Worm (Caenorhabditis elegans) whole organism, L1 larva: Measurements from ENCODE around the gene F26A1.19.

Source experiments
- ama-1 ChIP-seq: fragments of 150-350 bp; optimal IDR thresholded peaks from 2 replicates; lab custom pipeline; 2014
- elt-2 ChIP-seq: sonication (generic microtip); optimal IDR thresholded peaks from 2 replicates; lab custom pipeline; 2016; ENCODE audit warnings: missing genetic modification characterization, mild to moderate bottlenecking, inconsistent platforms, missing compliant biosample characterization, missing genetic modification reagents
- fkh-10 ChIP-seq: sonication (generic microtip); optimal IDR thresholded peaks from 2 replicates; lab custom pipeline; 2017; ENCODE audit warnings: missing biosample characterization, missing genetic modification reagents, missing genetic modification characterization
- lin-14 ChIP-seq: fragments of 200-800 bp; sonication (Bioruptor generic); optimal IDR thresholded peaks from 2 replicates; lab custom pipeline; 2018; ENCODE audit warnings: mild to moderate bottlenecking, missing genetic modification characterization, moderate library complexity, missing compliant biosample characterization
- mep-1 ChIP-seq: fragments of 150-350 bp; optimal IDR thresholded peaks from 2 replicates; lab custom pipeline; 2014; ENCODE audit warnings: missing biosample characterization, missing genetic modification characterization
- nhr-12 ChIP-seq: sonication (generic microtip); optimal IDR thresholded peaks from 2 replicates; lab custom pipeline; 2017; ENCODE audit warnings: missing biosample characterization, missing genetic modification characterization
- nhr-237 ChIP-seq: fragments of 150-350 bp; optimal IDR thresholded peaks from 2 replicates; lab custom pipeline; 2014; ENCODE audit warnings: missing biosample characterization, missing genetic modification characterization
- nhr-76 ChIP-seq: sonication (generic microtip); optimal IDR thresholded peaks from 2 replicates; lab custom pipeline; 2017; ENCODE audit warnings: missing biosample characterization, missing genetic modification characterization
- nhr-77 ChIP-seq: fragments of 150-350 bp; optimal IDR thresholded peaks from 2 replicates; lab custom pipeline; 2014; ENCODE audit warnings: missing biosample characterization, missing genetic modification characterization
- skn-1 ChIP-seq: fragments of 150-350 bp; optimal IDR thresholded peaks from 2 replicates; lab custom pipeline; 2014; ENCODE audit warnings: missing biosample characterization, missing genetic modification characterization
- tbx-2 ChIP-seq: sonication (generic microtip); optimal IDR thresholded peaks from 2 replicates; lab custom pipeline; 2016; ENCODE audit warnings: missing genetic modification characterization, missing compliant biosample characterization
- unc-62 ChIP-seq: fragments of 150-350 bp; optimal IDR thresholded peaks from 2 replicates; lab custom pipeline; 2014; ENCODE audit warnings: missing biosample characterization, missing genetic modification reagents, missing genetic modification characterization

DNA sequence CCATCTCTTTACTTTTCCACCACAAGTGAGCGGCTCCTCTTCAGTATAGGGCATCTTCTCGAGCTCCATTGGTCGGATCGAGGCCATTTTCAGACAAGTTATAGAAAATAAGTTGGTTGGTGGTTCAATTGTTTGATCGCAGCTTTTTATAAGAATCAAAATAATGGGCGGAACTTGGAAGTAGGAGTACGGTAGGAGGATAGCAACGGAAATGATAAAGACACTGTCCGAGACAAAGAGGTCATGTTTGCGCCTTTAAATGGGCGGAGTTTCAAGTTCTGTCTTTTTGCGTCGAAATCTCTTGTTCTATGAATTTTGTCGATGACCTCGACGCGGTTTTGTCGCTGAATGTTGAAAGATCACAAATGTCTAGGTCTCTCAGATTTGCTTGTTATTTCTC is 15.4 kb upstream of the F26A1.19 start, which contains the start of gene F26A1.8:
- TF ChIP-seq nhr-12 (tag; lab: Kevin White, UChicago) (no peak), lin-14 (GFP tag; lab: Kevin White, UChicago) (no peak), elt-2 (tag; lab: Kevin White, UChicago) (no peak), unc-62 (GFP tag; lab: Kevin White, UChicago) (no peak), mep-1 (no peak), tbx-2 (tag; lab: Kevin White, UChicago) (no peak), nhr-76 (tag; lab: Kevin White, UChicago) (no peak), nhr-237 (tag; lab: Kevin White, UChicago) (no peak), ama-1 (no peak), nhr-77 (tag; lab: Kevin White, UChicago) (no peak), fkh-10 (GFP tag; lab: Kevin White, UChicago) (no peak), skn-1 (tag; lab: Kevin White, UChicago) (no peak)
